Fruit fly (Drosophila melanogaster) whole organism, embryonic: ENCODE measurements around the gene PRL-1.

Source experiments
- Awh ChIP-seq: fragments of 200-800 bp; sonication (Bioruptor generic); IDR thresholded peaks from 2 replicates; pipeline ENCODE4, ENCODE4 v1.3.6; 2022; ENCODE audit warnings: missing biosample characterization, missing genetic modification characterization
- B-H2 ChIP-seq: fragments of 200-800 bp; sonication (Bioruptor generic); optimal IDR thresholded peaks from 2 replicates; lab custom pipeline; 2018; ENCODE audit warnings: missing biosample characterization, mild to moderate bottlenecking, missing genetic modification characterization
- BtbVII ChIP-seq: fragments of 200-800 bp; sonication (Bioruptor generic); optimal IDR thresholded peaks from 3 replicates; lab custom pipeline; 2017; ENCODE audit warnings: missing biosample characterization, mild to moderate bottlenecking, missing genetic modification characterization
- CG12299 ChIP-seq: fragments of 200-800 bp; sonication (Bioruptor generic); optimal IDR thresholded peaks from 2 replicates; lab custom pipeline; 2018; ENCODE audit warnings: missing biosample characterization, mild to moderate bottlenecking, missing genetic modification characterization
- CG12391 ChIP-seq: fragments of 200-800 bp; sonication (Bioruptor generic); optimal IDR thresholded peaks from 3 replicates; lab custom pipeline; 2018; ENCODE audit warnings: missing biosample characterization, mild to moderate bottlenecking, missing genetic modification characterization, moderate library complexity
- CG12942 ChIP-seq: fragments of 200-800 bp; sonication (Bioruptor generic); optimal IDR thresholded peaks from 3 replicates; lab custom pipeline; 2016; ENCODE audit warnings: missing biosample characterization, missing genetic modification characterization
- CG15696 ChIP-seq: fragments of 200-800 bp; sonication (Bioruptor generic); optimal IDR thresholded peaks from 2 replicates; lab custom pipeline; 2019; ENCODE audit warnings: missing biosample characterization, mild to moderate bottlenecking, missing genetic modification characterization, moderate library complexity
- CG17328 ChIP-seq: fragments of 200-800 bp; sonication (Bioruptor generic); IDR thresholded peaks from 2 replicates; pipeline ENCODE4 v1.3.6; 2022; ENCODE audit warnings: missing biosample characterization, missing genetic modification characterization
- CG17361 ChIP-seq: fragments of 200-800 bp; sonication (Bioruptor generic); IDR thresholded peaks from 3 replicates; pipeline ENCODE4 v1.3.6; 2022; ENCODE audit warnings: missing biosample characterization, missing genetic modification characterization
- CG3995 ChIP-seq: fragments of 200-800 bp; sonication (Bioruptor generic); optimal IDR thresholded peaks from 3 replicates; lab custom pipeline; 2016; ENCODE audit warnings: missing biosample characterization, missing genetic modification characterization
- CG6254 ChIP-seq: fragments of 200-800 bp; sonication (Bioruptor generic); optimal IDR thresholded peaks from 3 replicates; lab custom pipeline; 2017; ENCODE audit warnings: mild to moderate bottlenecking, missing biosample characterization, missing genetic modification reagents, missing genetic modification characterization
- CG7372 ChIP-seq: fragments of 200-800 bp; sonication (Bioruptor generic); IDR thresholded peaks from 2 replicates; pipeline ENCODE4 v1.3.6; 2022; ENCODE audit warnings: missing biosample characterization, missing genetic modification characterization
- CG8478 ChIP-seq: fragments of >200 bp; optimal IDR thresholded peaks from 2 replicates; lab custom pipeline; 2018
- CG8924 ChIP-seq: fragments of 200-800 bp; optimal IDR thresholded peaks from 3 replicates; lab custom pipeline; 2019; ENCODE audit warnings: missing biosample characterization, mild to moderate bottlenecking, missing genetic modification characterization, moderate library complexity
- CkIIα-i1 ChIP-seq: fragments of 200-800 bp; sonication (Bioruptor generic); IDR thresholded peaks from 2 replicates; pipeline ENCODE4 v1.3.6; 2022; ENCODE audit warnings: missing biosample characterization, missing genetic modification characterization
- Dbx ChIP-seq: fragments of 200-800 bp; sonication (Bioruptor generic); IDR thresholded peaks from 3 replicates; pipeline ENCODE4 v1.3.6; 2022; ENCODE audit warnings: missing biosample characterization, missing genetic modification characterization
- Deaf1 ChIP-seq: fragments of 200-800 bp; optimal IDR thresholded peaks from 3 replicates; lab custom pipeline; 2019; ENCODE audit warnings: missing biosample characterization, mild to moderate bottlenecking, missing genetic modification characterization, moderate library complexity
- Dfd ChIP-seq, 2 experiments: fragments of >200 bp; optimal IDR thresholded peaks; 2 replicates each; lab custom pipeline; 2017; ENCODE audit warnings: missing biosample characterization in 2 of 2, missing genetic modification characterization in 2 of 2
- Fer2 ChIP-seq: fragments of 200-800 bp; sonication (Bioruptor generic); optimal IDR thresholded peaks from 2 replicates; lab custom pipeline; 2018; ENCODE audit warnings: missing biosample characterization, mild to moderate bottlenecking, missing genetic modification characterization, moderate library complexity
- Hr39 ChIP-seq: fragments of >200 bp; optimal IDR thresholded peaks from 2 replicates; lab custom pipeline; 2017
- Hr78 ChIP-seq, 2 experiments: fragments of 200-800 bp in 1 of 2; fragments of >200 bp in 1 of 2; sonication (Bioruptor generic) in 1 of 2; optimal IDR thresholded peaks; 2 replicates each; lab custom pipeline; 2017 to 2019; ENCODE audit warnings: missing biosample characterization in 2 of 2, missing genetic modification characterization in 2 of 2, mild to moderate bottlenecking in 1 of 2, moderate library complexity in 1 of 2
- Mes4 ChIP-seq: fragments of 200-800 bp; sonication (Bioruptor generic); optimal IDR thresholded peaks from 2 replicates; lab custom pipeline; 2016; ENCODE audit warnings: missing biosample characterization, missing genetic modification characterization
- NFAT ChIP-seq: fragments of 200-800 bp; sonication (Bioruptor generic); IDR thresholded peaks from 2 replicates; pipeline ENCODE4 v1.3.6; 2022; ENCODE audit warnings: missing biosample characterization, missing genetic modification characterization
- Rfx ChIP-seq: fragments of 200-800 bp; sonication (Bioruptor generic); IDR thresholded peaks from 2 replicates; pipeline ENCODE4 v1.3.6; 2022; ENCODE audit warnings: missing biosample characterization, missing genetic modification characterization
- Spps ChIP-seq: fragments of 200-800 bp; sonication (Bioruptor generic); optimal IDR thresholded peaks from 2 replicates; lab custom pipeline; 2018; ENCODE audit warnings: missing biosample characterization, mild to moderate bottlenecking, missing genetic modification characterization
- Tbp ChIP-seq: fragments of >200 bp; optimal IDR thresholded peaks from 2 replicates; lab custom pipeline; 2018; ENCODE audit warnings: missing biosample characterization, missing genetic modification characterization
- amos ChIP-seq: fragments of 200-800 bp; sonication (Bioruptor generic); IDR thresholded peaks from 2 replicates; pipeline ENCODE4 v1.3.6; 2022; ENCODE audit warnings: missing biosample characterization, missing genetic modification characterization; ENCODE audit not compliant: partially characterized antibody
- ara ChIP-seq: fragments of 200-800 bp; sonication (Bioruptor generic); IDR thresholded peaks from 2 replicates; pipeline ENCODE4 v1.3.6; 2022; ENCODE audit warnings: missing biosample characterization, missing genetic modification characterization
- az2 ChIP-seq: fragments of 200-800 bp; sonication (Bioruptor generic); optimal IDR thresholded peaks from 3 replicates; lab custom pipeline; 2016; ENCODE audit warnings: missing biosample characterization, missing genetic modification characterization
- cad ChIP-seq: fragments of >200 bp; optimal IDR thresholded peaks from 2 replicates; lab custom pipeline; 2017; ENCODE audit warnings: missing biosample characterization, missing genetic modification characterization
- cas ChIP-seq: fragments of 200-800 bp; sonication (Bioruptor generic); IDR thresholded peaks from 2 replicates; pipeline ENCODE4 v1.3.6; 2022; ENCODE audit warnings: missing biosample characterization, missing genetic modification characterization
- chn ChIP-seq: fragments of 200-800 bp; sonication (Bioruptor generic); optimal IDR thresholded peaks from 2 replicates; lab custom pipeline; 2016; ENCODE audit warnings: missing biosample characterization, missing genetic modification characterization
- crol ChIP-seq: fragments of 200-800 bp; sonication (Bioruptor generic); IDR thresholded peaks from 2 replicates; pipeline ENCODE4 v1.3.6; 2022; ENCODE audit warnings: missing biosample characterization, missing genetic modification characterization
- hbn ChIP-seq: fragments of 200-800 bp; sonication (Bioruptor generic); IDR thresholded peaks from 2 replicates; pipeline ENCODE4 v1.3.6; 2022; ENCODE audit warnings: missing biosample characterization, missing genetic modification characterization; ENCODE audit not compliant: partially characterized antibody
- insv ChIP-seq, 2 experiments: fragments of 200-800 bp; sonication (Bioruptor generic); optimal IDR thresholded peaks; 3 replicates each; lab custom pipeline; 2016 to 2018; ENCODE audit warnings: missing biosample characterization in 2 of 2, missing genetic modification characterization in 2 of 2
- inv ChIP-seq: fragments of 200-800 bp; sonication (Bioruptor generic); IDR thresholded peaks from 2 replicates; pipeline ENCODE4 v1.3.6; 2022; ENCODE audit warnings: missing biosample characterization, missing genetic modification characterization; ENCODE audit not compliant: partially characterized antibody
- jing ChIP-seq: fragments of 200-800 bp; sonication (Bioruptor generic); optimal IDR thresholded peaks from 2 replicates; lab custom pipeline; 2018; ENCODE audit warnings: missing biosample characterization, mild to moderate bottlenecking, missing genetic modification characterization
- ken ChIP-seq: fragments of 200-800 bp; sonication (Bioruptor generic); IDR thresholded peaks from 3 replicates; pipeline ENCODE4 v1.3.6; 2022; ENCODE audit warnings: missing biosample characterization, missing genetic modification characterization
- lilli ChIP-seq: fragments of 200-800 bp; sonication (Bioruptor generic); optimal IDR thresholded peaks from 3 replicates; lab custom pipeline; 2016; ENCODE audit warnings: missing biosample characterization, missing genetic modification characterization
- lov ChIP-seq, 2 experiments: fragments of 200-800 bp in 1 of 2; fragments of >200 bp in 1 of 2; sonication (Bioruptor generic) in 1 of 2; IDR thresholded peaks in 1 of 2; optimal IDR thresholded peaks in 1 of 2; 2 replicates in 1 of 2; 3 replicates in 1 of 2; pipeline versions ENCODE4 v1.3.6 to Lab custom; 2017 to 2022; ENCODE audit warnings: missing biosample characterization in 1 of 2, missing genetic modification characterization in 1 of 2
- luna ChIP-seq: fragments of 200-800 bp; sonication (Bioruptor generic); optimal IDR thresholded peaks from 2 replicates; lab custom pipeline; 2016; ENCODE audit warnings: missing biosample characterization, missing genetic modification characterization
- nerfin-2 ChIP-seq: fragments of 200-800 bp; sonication (Bioruptor generic); IDR thresholded peaks from 2 replicates; pipeline ENCODE4 v1.3.6; 2022; ENCODE audit warnings: missing biosample characterization, missing genetic modification characterization; ENCODE audit not compliant: partially characterized antibody
- onecut ChIP-seq: fragments of 200-800 bp; sonication (Bioruptor generic); IDR thresholded peaks from 2 replicates; pipeline ENCODE4 v1.3.6; 2022; ENCODE audit warnings: missing biosample characterization, missing genetic modification characterization
- prd ChIP-seq, 3 experiments: fragments of >200 bp in 2 of 3; fragments of 200-800 bp in 1 of 3; sonication (Bioruptor generic) in 1 of 3; optimal IDR thresholded peaks in 2 of 3; IDR thresholded peaks in 1 of 3; 2 replicates in 2 of 3; 3 replicates in 1 of 3; pipeline versions ENCODE4 v1.3.6 to Lab custom; 2017 to 2022; ENCODE audit warnings: missing biosample characterization in 1 of 3, missing genetic modification characterization in 1 of 3
- psq ChIP-seq: fragments of 200-800 bp; sonication (Bioruptor generic); optimal IDR thresholded peaks from 2 replicates; lab custom pipeline; 2017; ENCODE audit warnings: missing biosample characterization, missing genetic modification characterization
- shn ChIP-seq: fragments of 200-800 bp; sonication (Bioruptor generic); optimal IDR thresholded peaks from 3 replicates; lab custom pipeline; 2016; ENCODE audit warnings: missing biosample characterization, missing genetic modification characterization
- unc-4 ChIP-seq: fragments of 200-800 bp; sonication (Bioruptor generic); IDR thresholded peaks from 2 replicates; pipeline ENCODE4 v1.3.6; 2022; ENCODE audit warnings: missing biosample characterization, missing genetic modification characterization; ENCODE audit not compliant: partially characterized antibody
- yki ChIP-seq: fragments of >200 bp; optimal IDR thresholded peaks from 3 replicates; lab custom pipeline; 2018
- zen ChIP-seq: fragments of 200-800 bp; sonication (Bioruptor generic); optimal IDR thresholded peaks from 3 replicates; lab custom pipeline; 2018; ENCODE audit warnings: missing biosample characterization, mild to moderate bottlenecking, missing genetic modification characterization, moderate library complexity

The PRL-1 gene

DNA sequence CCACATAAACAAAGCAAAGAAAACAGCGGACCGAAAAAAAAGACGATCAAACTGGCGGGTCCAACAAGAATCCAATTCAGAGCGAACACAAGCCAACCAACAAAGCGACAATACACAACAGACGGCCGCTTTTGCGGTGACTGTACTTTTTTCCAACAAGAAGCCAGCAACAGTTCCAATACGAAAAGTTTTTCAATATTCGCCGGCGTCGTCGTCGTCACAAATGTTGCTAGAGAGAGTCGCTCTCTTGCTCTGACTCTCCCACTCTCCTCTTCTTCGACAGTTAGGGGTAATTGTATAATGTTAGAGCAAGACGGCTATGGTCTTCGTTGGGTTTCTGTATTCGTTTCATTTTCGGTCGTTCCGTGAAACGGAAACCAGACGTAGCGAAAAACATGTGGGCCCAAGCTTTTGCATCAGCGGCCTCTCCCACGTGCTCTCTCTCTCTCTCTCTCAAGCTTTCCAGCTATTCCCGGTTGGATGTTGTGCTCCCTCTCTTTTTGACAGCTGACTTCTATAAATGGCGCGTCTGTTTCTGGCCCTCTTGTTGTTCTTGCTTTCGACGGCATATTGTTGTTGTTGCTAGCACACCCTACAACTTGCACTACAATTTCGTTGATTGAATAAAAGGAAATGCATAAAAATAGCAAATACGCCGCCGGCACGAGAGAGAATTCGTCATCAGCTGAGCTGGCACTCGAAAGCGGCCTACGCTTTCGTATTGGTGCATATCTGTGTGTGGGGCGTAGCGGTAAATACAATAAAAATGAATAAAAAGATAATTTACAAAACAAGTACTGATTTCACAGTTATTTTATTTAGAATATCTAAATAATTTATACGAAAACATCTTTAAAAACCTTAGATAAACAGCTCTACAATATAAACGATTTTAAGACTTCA, 12.1 kb upstream of the PRL-1 start (continued):
- TF ChIP-seq NFAT = no peak
- peak; percentile 73 for TF ChIP-seq CG12391 (tag; lab: Kevin White, UChicago)
- TF ChIP-seq ken (GFP tag; lab: Robert Waterston, UW) = no peak
- TF ChIP-seq B-H2 (GFP tag; lab: Kevin White, UChicago) = peak; percentile 91
- TF ChIP-seq crol (GFP tag; lab: Robert Waterston, UW) = no peak
- no peak for TF ChIP-seq nerfin-2 (GFP tag; lab: Robert Waterston, UW)
- TF ChIP-seq CG3995 (GFP tag; lab: Kevin White, UChicago) = no peak
- TF ChIP-seq CG17361 (GFP tag; lab: Robert Waterston, UW) = no peak
- no peak for TF ChIP-seq lov (optimal IDR thresholded peaks at IDR 0.05; lab: Kevin White, UChicago)
- TF ChIP-seq lov (GFP tag; IDR thresholded peaks at IDR 0.05; lab: Robert Waterston, UW) = no peak
- peak; percentile 99 to 100 for TF ChIP-seq insv (GFP tag; optimal IDR thresholded peaks at IDR 0.05; lab: Kevin White, UChicago)
- peak; percentile 16 for TF ChIP-seq psq
- peak; percentile 89 for TF ChIP-seq CG12299 (tag; lab: Kevin White, UChicago)
- peak in 1 of 2 experiments; percentile 13 for TF ChIP-seq Hr78 (GFP tag; optimal IDR thresholded peaks at IDR 0.05; lab: Kevin White, UChicago)
- no peak for TF ChIP-seq CG7372
- no peak for TF ChIP-seq shn (GFP tag; lab: Kevin White, UChicago)
- TF ChIP-seq CG6254 (GFP tag; lab: Kevin White, UChicago) = peak; percentile 82
- no peak for TF ChIP-seq cas (GFP tag; lab: Robert Waterston, UW)
- TF ChIP-seq inv = no peak
- no peak for TF ChIP-seq prd (optimal IDR thresholded peaks at IDR 0.05; lab: Kevin White, UChicago)
- no peak for TF ChIP-seq prd (GFP tag; IDR thresholded peaks at IDR 0.05; lab: Robert Waterston, UW)
- no peak for TF ChIP-seq jing (GFP tag; lab: Kevin White, UChicago)
- TF ChIP-seq CG12942 (GFP tag; lab: Kevin White, UChicago) = no peak
- no peak for TF ChIP-seq CG15696 (tag; lab: Kevin White, UChicago)
- TF ChIP-seq az2 = no peak
- no peak for TF ChIP-seq Tbp (GFP tag; lab: Kevin White, UChicago)
- no peak for TF ChIP-seq CG17328
- no peak for TF ChIP-seq ara
- TF ChIP-seq Dfd (GFP tag; optimal IDR thresholded peaks at IDR 0.05; lab: Kevin White, UChicago) = no peak
- no peak for TF ChIP-seq CG8478
- no peak for TF ChIP-seq unc-4 (GFP tag; lab: Robert Waterston, UW)
- TF ChIP-seq Hr39 = no peak
- peak; percentile 83 for TF ChIP-seq CG8924 (tag; lab: Kevin White, UChicago)
- TF ChIP-seq amos (GFP tag; lab: Robert Waterston, UW) = no peak
- no peak for TF ChIP-seq Dbx (GFP tag; lab: Robert Waterston, UW)
- TF ChIP-seq Mes4 = peak; percentile 59
- peak; percentile 96 for TF ChIP-seq BtbVII
- peak; percentile 87 for TF ChIP-seq onecut (GFP tag; lab: Robert Waterston, UW)
- TF ChIP-seq Spps = no peak
- TF ChIP-seq zen = no peak
- no peak for TF ChIP-seq luna
- no peak for TF ChIP-seq cad (GFP tag; lab: Kevin White, UChicago)
- no peak for TF ChIP-seq hbn (GFP tag; lab: Robert Waterston, UW)
- peak; percentile 23 for TF ChIP-seq lilli
- peak; percentile 73 for TF ChIP-seq Deaf1
- no peak for TF ChIP-seq Rfx (GFP tag; lab: Robert Waterston, UW)
- peak; percentile 46 for TF ChIP-seq yki
- no peak for TF ChIP-seq CkIIα-i1 (GFP tag; lab: Robert Waterston, UW)
- peak; percentile 72 for TF ChIP-seq Fer2 (tag; lab: Kevin White, UChicago)
- no peak for TF ChIP-seq Awh (GFP tag; lab: Robert Waterston, UW)
- peak; percentile 28 for TF ChIP-seq chn (GFP tag; lab: Kevin White, UChicago)
